Worm (Caenorhabditis elegans) whole organism, late embryonic: ENCODE results near the gene npp-8.

Source experiments
- C08G9.2 ChIP-seq: sonication (generic microtip); optimal IDR thresholded peaks from 2 replicates; lab custom pipeline; 2016; ENCODE audit warnings: mild to moderate bottlenecking, missing genetic modification characterization, moderate library complexity, missing compliant biosample characterization
- C38D4.7 ChIP-seq: fragments of 200-800 bp; sonication (Bioruptor generic); optimal IDR thresholded peaks from 2 replicates; lab custom pipeline; 2018; ENCODE audit warnings: mild to moderate bottlenecking, missing genetic modification characterization, moderate library complexity, missing compliant biosample characterization
- F13H6.1 ChIP-seq: sonication (generic microtip); optimal IDR thresholded peaks from 2 replicates; lab custom pipeline; 2016; ENCODE audit warnings: missing genetic modification characterization, missing compliant biosample characterization
- K02D7.2 ChIP-seq: sonication (generic microtip); optimal IDR thresholded peaks from 2 replicates; lab custom pipeline; 2017; ENCODE audit warnings: mild to moderate bottlenecking, missing genetic modification characterization, missing compliant biosample characterization
- K09A11.1 ChIP-seq: sonication (generic microtip); optimal IDR thresholded peaks from 2 replicates; lab custom pipeline; 2017; ENCODE audit warnings: antibody characterized with exemption, mild to moderate bottlenecking, missing genetic modification characterization, missing compliant biosample characterization; ENCODE audit not compliant: insufficient read depth
- ahr-1 ChIP-seq: sonication (generic microtip); optimal IDR thresholded peaks from 2 replicates; lab custom pipeline; 2016; ENCODE audit warnings: missing genetic modification characterization, missing compliant biosample characterization
- ama-1 ChIP-seq: fragments of 150-350 bp; optimal IDR thresholded peaks from 2 replicates; lab custom pipeline; 2014
- ceh-14 ChIP-seq: sonication (generic microtip); optimal IDR thresholded peaks from 2 replicates; lab custom pipeline; 2016; ENCODE audit warnings: missing genotype, missing genetic modification characterization, missing compliant biosample characterization
- ceh-18 ChIP-seq: sonication (generic microtip); optimal IDR thresholded peaks from 2 replicates; lab custom pipeline; 2016; ENCODE audit warnings: missing genetic modification characterization, missing compliant biosample characterization
- ceh-19 ChIP-seq: fragments of 200-800 bp; sonication (Bioruptor generic); optimal IDR thresholded peaks from 2 replicates; lab custom pipeline; 2018; ENCODE audit warnings: mild to moderate bottlenecking, missing genetic modification characterization, missing compliant biosample characterization
- ceh-2 ChIP-seq: sonication (generic microtip); optimal IDR thresholded peaks from 2 replicates; lab custom pipeline; 2016; ENCODE audit warnings: missing genotype, missing genetic modification characterization, missing compliant biosample characterization
- ceh-22 ChIP-seq: sonication (generic microtip); optimal IDR thresholded peaks from 2 replicates; lab custom pipeline; 2017; ENCODE audit warnings: missing biosample characterization, missing genetic modification characterization
- ceh-24 ChIP-seq: sonication (generic microtip); optimal IDR thresholded peaks from 2 replicates; lab custom pipeline; 2016; ENCODE audit warnings: mild to moderate bottlenecking, missing genetic modification characterization, missing compliant biosample characterization
- ceh-30 ChIP-seq: fragments of 150-350 bp; optimal IDR thresholded peaks from 2 replicates; lab custom pipeline; 2014; ENCODE audit warnings: missing biosample characterization, missing genetic modification characterization
- ceh-45 ChIP-seq: fragments of 200-800 bp; sonication (Bioruptor generic); IDR thresholded peaks from 2 replicates; pipeline ENCODE4 v1.3.6; 2022; ENCODE audit warnings: missing genetic modification reagents, missing genetic modification characterization, missing compliant biosample characterization
- dmd-4 ChIP-seq: sonication (generic microtip); optimal IDR thresholded peaks from 2 replicates; lab custom pipeline; 2016; ENCODE audit warnings: borderline replicate concordance, missing genetic modification characterization, missing compliant biosample characterization
- dve-1 ChIP-seq: sonication (generic microtip); optimal IDR thresholded peaks from 2 replicates; lab custom pipeline; 2017; ENCODE audit warnings: antibody characterized with exemption, mild to moderate bottlenecking, missing genetic modification characterization, missing compliant biosample characterization
- elt-4 ChIP-seq: sonication (generic microtip); optimal IDR thresholded peaks from 2 replicates; lab custom pipeline; 2016; ENCODE audit warnings: missing genetic modification characterization, missing compliant biosample characterization
- ets-4 ChIP-seq: sonication (generic microtip); optimal IDR thresholded peaks from 2 replicates; lab custom pipeline; 2016; ENCODE audit warnings: missing genetic modification characterization, missing compliant biosample characterization
- hlh-30 ChIP-seq: sonication (generic microtip); optimal IDR thresholded peaks from 2 replicates; lab custom pipeline; 2017; ENCODE audit warnings: antibody characterized with exemption, missing genetic modification characterization, missing compliant biosample characterization; ENCODE audit not compliant: insufficient read depth
- hlh-6 ChIP-seq: sonication (generic microtip); optimal IDR thresholded peaks from 2 replicates; lab custom pipeline; 2016; ENCODE audit warnings: missing genotype, missing genetic modification characterization, missing compliant biosample characterization
- madf-2 ChIP-seq: sonication (generic microtip); optimal IDR thresholded peaks from 2 replicates; lab custom pipeline; 2017; ENCODE audit warnings: missing genetic modification characterization, missing compliant biosample characterization
- mec-3 ChIP-seq: sonication (generic microtip); optimal IDR thresholded peaks from 2 replicates; lab custom pipeline; 2016; ENCODE audit warnings: borderline replicate concordance, missing genetic modification characterization, missing compliant biosample characterization
- nfya-1 ChIP-seq: sonication (generic microtip); optimal IDR thresholded peaks from 2 replicates; lab custom pipeline; 2017; ENCODE audit warnings: missing genetic modification characterization, mild to moderate bottlenecking, missing compliant biosample characterization, antibody characterized with exemption, moderate library complexity
- npax-4 ChIP-seq: sonication (generic microtip); optimal IDR thresholded peaks from 2 replicates; lab custom pipeline; 2016; ENCODE audit warnings: missing genetic modification characterization, missing compliant biosample characterization
- odd-2 ChIP-seq: sonication (generic microtip); optimal IDR thresholded peaks from 2 replicates; lab custom pipeline; 2017; ENCODE audit warnings: antibody characterized with exemption, mild to moderate bottlenecking, missing genetic modification characterization, missing compliant biosample characterization
- pag-3 ChIP-seq: sonication (generic microtip); optimal IDR thresholded peaks from 2 replicates; lab custom pipeline; 2016; ENCODE audit warnings: missing compliant biosample characterization, missing genetic modification characterization, borderline replicate concordance
- pat-9 ChIP-seq: fragments of 200-800 bp; sonication (Bioruptor generic); optimal IDR thresholded peaks from 2 replicates; lab custom pipeline; 2018; ENCODE audit warnings: mild to moderate bottlenecking, missing genetic modification characterization, moderate library complexity, missing compliant biosample characterization
- pax-1 ChIP-seq: fragments of 150-350 bp; optimal IDR thresholded peaks from 2 replicates; lab custom pipeline; 2014; ENCODE audit warnings: missing biosample characterization, missing genetic modification characterization
- pha-2 ChIP-seq: sonication (generic microtip); optimal IDR thresholded peaks from 2 replicates; lab custom pipeline; 2017; ENCODE audit warnings: mild to moderate bottlenecking, missing genetic modification characterization, missing compliant biosample characterization
- pha-4 ChIP-seq: fragments of 150-350 bp; optimal IDR thresholded peaks from 2 replicates; lab custom pipeline; 2018; ENCODE audit warnings: missing biosample characterization, missing genetic modification reagents, missing genetic modification characterization
- rnt-1 ChIP-seq: sonication (generic microtip); optimal IDR thresholded peaks from 2 replicates; lab custom pipeline; 2016; ENCODE audit warnings: missing genetic modification characterization, missing compliant biosample characterization
- sdc-2 ChIP-seq: sonication (generic microtip); optimal IDR thresholded peaks from 2 replicates; lab custom pipeline; 2016; ENCODE audit warnings: missing genotype, missing genetic modification characterization, missing compliant biosample characterization
- sox-2 ChIP-seq: fragments of 200-800 bp; sonication (Bioruptor generic); IDR thresholded peaks from 2 replicates; pipeline ENCODE4 v1.3.6; 2022; ENCODE audit warnings: missing genetic modification reagents, missing genetic modification characterization, missing compliant biosample characterization
- tbx-2 ChIP-seq: sonication (generic microtip); optimal IDR thresholded peaks from 2 replicates; lab custom pipeline; 2016; ENCODE audit warnings: missing genetic modification characterization, missing compliant biosample characterization
- ttx-3 ChIP-seq: sonication (generic microtip); optimal IDR thresholded peaks from 2 replicates; lab custom pipeline; 2016; ENCODE audit warnings: missing genetic modification reagents, missing genetic modification characterization, missing compliant biosample characterization
- unc-3 ChIP-seq, 2 experiments: fragments of 200-800 bp in 1 of 2; sonication (Bioruptor generic) in 1 of 2; sonication (generic microtip) in 1 of 2; conservative IDR thresholded peaks in 1 of 2; optimal IDR thresholded peaks in 1 of 2; 2 replicates each; pipeline versions ENCODE4 v1.3.6 to Lab custom; 2016 to 2022; ENCODE audit warnings: missing compliant biosample characterization in 2 of 2, missing genetic modification characterization in 2 of 2, missing genetic modification reagents in 1 of 2
- unc-55 ChIP-seq: sonication (generic microtip); optimal IDR thresholded peaks from 2 replicates; lab custom pipeline; 2017; ENCODE audit warnings: missing biosample characterization, missing genetic modification reagents, missing genetic modification characterization
- unc-86 ChIP-seq: sonication (generic microtip); optimal IDR thresholded peaks from 2 replicates; lab custom pipeline; 2016; ENCODE audit warnings: missing genetic modification characterization, missing compliant biosample characterization

npp-8 gene

ce11 chrIV:1559931-1560330 is 35.7 kb downstream of the npp-8 start, which contains the start of gene Y41D4B.17:
Y41D4B.17 (plus strand) TSS chrIV:1560104.
- no peak for TF ChIP-seq pag-3 (tag; lab: Kevin White, UChicago)
- TF ChIP-seq, all 69 proteins: peak for 0

ce11 chrIV:1555021-1555720 is 40.5 kb downstream of the npp-8 start, which contains the start of gene C34H4.1:
C34H4.1 (plus strand) TSS chrIV:1555579.
- TF ChIP-seq unc-3 (GFP tag; conservative IDR thresholded peaks at IDR 0.05; lab: Robert Waterston, UW) (no peak), unc-3 (tag; optimal IDR thresholded peaks at IDR 0.05; lab: Kevin White, UChicago) (no peak), ahr-1 (tag; lab: Kevin White, UChicago) (no peak), ceh-24 (tag; lab: Kevin White, UChicago) (no peak), ceh-18 (tag; lab: Kevin White, UChicago) (no peak), ceh-22 (no peak), rnt-1 (no peak), ceh-2 (tag; lab: Kevin White, UChicago) (no peak), K02D7.2 (tag; lab: Kevin White, UChicago) (no peak), ttx-3 (tag; lab: Kevin White, UChicago) (no peak), F13H6.1 (no peak), nfya-1 (tag; lab: Kevin White, UChicago) (no peak), sdc-2 (tag; lab: Kevin White, UChicago) (no peak), C08G9.2 (tag; lab: Kevin White, UChicago) (no peak), pax-1 (tag; lab: Kevin White, UChicago) (no peak), hlh-30 (tag; lab: Kevin White, UChicago) (no peak), pha-4 (tag; lab: Kevin White, UChicago) (no peak), K09A11.1 (tag; lab: Kevin White, UChicago) (no peak), pat-9 (tag; lab: Kevin White, UChicago) (no peak)

- TF ChIP-seq F13H6.1 (no peak), sox-2 (GFP tag; lab: Robert Waterston, UW) (no peak), hlh-30 (tag; lab: Kevin White, UChicago) (no peak), C38D4.7 (no peak), odd-2 (no peak), pha-4 (tag; lab: Kevin White, UChicago) (no peak), npax-4 (tag; lab: Kevin White, UChicago) (no peak), hlh-6 (tag; lab: Kevin White, UChicago) (no peak), pag-3 (tag; lab: Kevin White, UChicago) (no peak), pax-1 (tag; lab: Kevin White, UChicago) (no peak)
Measured at ce11 chrIV:1553195-1553918, 42.3 kb downstream of the npp-8 start, which contains the start of gene C34H4.2. C34H4.2 (plus strand) TSS chrIV:1553752.

ce11 chrIV:1550578-1550977 is 45.0 kb downstream of the npp-8 start, which contains the start of gene tag-244:
tag-244 (plus strand) TSS chrIV:1550878.
- TF ChIP-seq ceh-2 (tag; lab: Kevin White, UChicago) (no peak), ceh-19 (GFP tag; lab: Kevin White, UChicago) (no peak), pat-9 (tag; lab: Kevin White, UChicago) (no peak), ets-4 (tag; lab: Kevin White, UChicago) (no peak), dve-1 (tag; lab: Kevin White, UChicago) (no peak), dmd-4 (no peak)

- TF ChIP-seq ceh-45 (GFP tag; lab: Robert Waterston, UW), result no peak
- no peak for TF ChIP-seq ceh-18 (tag; lab: Kevin White, UChicago)
- TF ChIP-seq pha-2 (tag; lab: Kevin White, UChicago), result no peak
- TF ChIP-seq madf-2, result no peak
- TF ChIP-seq unc-86 (tag; lab: Kevin White, UChicago), result no peak
- no peak for TF ChIP-seq ceh-14 (tag; lab: Kevin White, UChicago)
- TF ChIP-seq rnt-1, result no peak
- TF ChIP-seq unc-3 (GFP tag; conservative IDR thresholded peaks at IDR 0.05; lab: Robert Waterston, UW), result no peak
- no peak for TF ChIP-seq unc-3 (tag; optimal IDR thresholded peaks at IDR 0.05; lab: Kevin White, UChicago)
- no peak for TF ChIP-seq ceh-30 (tag; lab: Kevin White, UChicago)
- no peak for TF ChIP-seq ets-4 (tag; lab: Kevin White, UChicago)
- TF ChIP-seq ceh-2 (tag; lab: Kevin White, UChicago), result no peak
- no peak for TF ChIP-seq K09A11.1 (tag; lab: Kevin White, UChicago)
- no peak for TF ChIP-seq ama-1 (lab: Kevin White, UChicago)
- TF ChIP-seq unc-55 (GFP tag; lab: Kevin White, UChicago), result no peak
- TF ChIP-seq F13H6.1, result no peak
- TF ChIP-seq mec-3 (tag; lab: Kevin White, UChicago), result no peak
- no peak for TF ChIP-seq elt-4
- no peak for TF ChIP-seq ceh-22
- TF ChIP-seq tbx-2 (tag; lab: Kevin White, UChicago), result no peak
Measured at ce11 chrIV:1550131-1550530, 45.5 kb downstream of the npp-8 start, which contains the start of gene C34H4.5. C34H4.5 (minus strand) TSS chrIV:1550231.
